Worm (Caenorhabditis elegans) whole organism, late embryonic: ENCODE results near the gene C50E3.9.

Experiments used
- K02D7.2 ChIP-seq: sonication (generic microtip); optimal IDR thresholded peaks from 2 replicates; lab custom pipeline; 2017; ENCODE audit warnings: mild to moderate bottlenecking, missing genetic modification characterization, missing compliant biosample characterization
- ceh-30 ChIP-seq: fragments of 150-350 bp; optimal IDR thresholded peaks from 2 replicates; lab custom pipeline; 2014; ENCODE audit warnings: missing biosample characterization, missing genetic modification characterization
- che-1 ChIP-seq: sonication (generic microtip); optimal IDR thresholded peaks from 2 replicates; lab custom pipeline; 2016; ENCODE audit warnings: mild to moderate bottlenecking, missing genetic modification characterization, missing compliant biosample characterization

- no peak for TF ChIP-seq che-1 (tag; lab: Kevin White, UChicago)
- TF ChIP-seq ceh-30, result no peak
- no peak for TF ChIP-seq K02D7.2 (tag; lab: Kevin White, UChicago)
Measured at ce11 chrV:7631732-7632131, 31.7 kb upstream of the C50E3.9 start, which contains the start of gene srd-25.
